Fruit fly (Drosophila melanogaster) whole organism, embryonic: ENCODE results near the gene CG1774.
A peak's percentile ranks its signal among the peaks of the same experiment; 100 is the strongest.

Source experiments
- Awh ChIP-seq: fragments of 200-800 bp; sonication (Bioruptor generic); IDR thresholded peaks from 2 replicates; pipeline ENCODE4, ENCODE4 v1.3.6; 2022; ENCODE audit warnings: missing biosample characterization, missing genetic modification characterization
- CG11085 ChIP-seq: fragments of 200-800 bp; sonication (Bioruptor generic); IDR thresholded peaks from 2 replicates; pipeline ENCODE4 v1.3.6; 2022; ENCODE audit warnings: missing biosample characterization, missing genetic modification characterization
- CG12104 ChIP-seq: fragments of 200-800 bp; sonication (Bioruptor generic); optimal IDR thresholded peaks from 3 replicates; lab custom pipeline; 2016; ENCODE audit warnings: missing biosample characterization, missing genetic modification characterization
- CG13123 ChIP-seq: fragments of 200-800 bp; sonication (Bioruptor generic); optimal IDR thresholded peaks from 2 replicates; lab custom pipeline; 2016; ENCODE audit warnings: missing biosample characterization, missing genetic modification characterization
- CG1529 ChIP-seq: fragments of 200-800 bp; sonication (Bioruptor generic); optimal IDR thresholded peaks from 3 replicates; lab custom pipeline; 2018; ENCODE audit warnings: missing biosample characterization, missing genetic modification characterization
- CG15479 ChIP-seq: fragments of 200-800 bp; sonication (Bioruptor generic); optimal IDR thresholded peaks from 3 replicates; lab custom pipeline; 2019; ENCODE audit warnings: missing biosample characterization, mild to moderate bottlenecking, missing genetic modification characterization, moderate library complexity
- CG2129 ChIP-seq: fragments of 200-800 bp; sonication (Bioruptor generic); IDR thresholded peaks from 2 replicates; pipeline ENCODE4 v1.3.6; 2022; ENCODE audit warnings: missing biosample characterization, missing genetic modification characterization; ENCODE audit not compliant: partially characterized antibody
- CG2199 ChIP-seq: fragments of 200-800 bp; sonication (Bioruptor generic); IDR thresholded peaks from 3 replicates; pipeline ENCODE4 v1.3.6; 2022; ENCODE audit warnings: missing biosample characterization, missing genetic modification characterization
- CG2889 ChIP-seq: fragments of 200-800 bp; sonication (Bioruptor generic); IDR thresholded peaks from 3 replicates; pipeline ENCODE4 v1.3.6; 2022; ENCODE audit warnings: missing biosample characterization, missing genetic modification characterization
- CG33213 ChIP-seq: fragments of 200-800 bp; sonication (Bioruptor generic); optimal IDR thresholded peaks from 3 replicates; lab custom pipeline; 2016; ENCODE audit warnings: missing biosample characterization, missing genetic modification characterization
- CG4282 ChIP-seq: fragments of 200-800 bp; sonication (Bioruptor generic); optimal IDR thresholded peaks from 2 replicates; lab custom pipeline; 2016; ENCODE audit warnings: missing biosample characterization, missing genetic modification characterization
- CG4328 ChIP-seq: fragments of 200-800 bp; sonication (Bioruptor generic); optimal IDR thresholded peaks from 3 replicates; lab custom pipeline; 2017; ENCODE audit warnings: missing biosample characterization, missing genetic modification reagents, missing genetic modification characterization
- CG6654 ChIP-seq: fragments of 200-800 bp; sonication (Bioruptor generic); optimal IDR thresholded peaks from 2 replicates; lab custom pipeline; 2017; ENCODE audit warnings: missing biosample characterization, mild to moderate bottlenecking, missing genetic modification characterization
- CG6765 ChIP-seq: fragments of 200-800 bp; sonication (Bioruptor generic); optimal IDR thresholded peaks from 3 replicates; lab custom pipeline; 2017; ENCODE audit warnings: missing biosample characterization, mild to moderate bottlenecking, missing genetic modification characterization
- CG6791 ChIP-seq: fragments of 200-800 bp; sonication (Bioruptor generic); IDR thresholded peaks from 3 replicates; pipeline ENCODE4 v1.3.6; 2022; ENCODE audit warnings: missing biosample characterization, missing genetic modification characterization; ENCODE audit not compliant: partially characterized antibody
- CG7928 ChIP-seq: fragments of 200-800 bp; sonication (Bioruptor generic); optimal IDR thresholded peaks from 2 replicates; lab custom pipeline; 2017; ENCODE audit warnings: missing biosample characterization, mild to moderate bottlenecking, missing genetic modification characterization
- Dek ChIP-seq: fragments of 200-800 bp; sonication (Bioruptor generic); optimal IDR thresholded peaks from 3 replicates; lab custom pipeline; 2019; ENCODE audit warnings: missing biosample characterization, mild to moderate bottlenecking, missing genetic modification characterization, moderate library complexity
- Dp ChIP-seq: fragments of 200-800 bp; sonication (Bioruptor generic); optimal IDR thresholded peaks from 2 replicates; lab custom pipeline; 2018; ENCODE audit warnings: missing biosample characterization, mild to moderate bottlenecking, missing genetic modification characterization, moderate library complexity
- E2f2 ChIP-seq: fragments of 200-800 bp; sonication (Bioruptor generic); IDR thresholded peaks from 2 replicates; pipeline ENCODE4 v1.3.6; 2022; ENCODE audit warnings: missing biosample characterization, missing genetic modification characterization
- Gsc ChIP-seq: fragments of 200-800 bp; sonication (Bioruptor generic); IDR thresholded peaks from 2 replicates; pipeline ENCODE4 v1.3.6; 2022; ENCODE audit warnings: missing biosample characterization, missing genetic modification characterization
- HLH3B ChIP-seq: fragments of 200-800 bp; sonication (Bioruptor generic); IDR thresholded peaks from 2 replicates; pipeline ENCODE4 v1.3.6; 2022; ENCODE audit warnings: missing biosample characterization, missing genetic modification characterization
- Hand ChIP-seq: fragments of 200-800 bp; sonication (Bioruptor generic); optimal IDR thresholded peaks from 2 replicates; lab custom pipeline; 2017; ENCODE audit warnings: mild to moderate bottlenecking, missing biosample characterization, missing genetic modification reagents, missing genetic modification characterization
- Hmr ChIP-seq: fragments of 200-800 bp; sonication (Bioruptor generic); optimal IDR thresholded peaks from 3 replicates; lab custom pipeline; 2017; ENCODE audit warnings: mild to moderate bottlenecking, missing biosample characterization, missing genetic modification reagents, missing genetic modification characterization
- Hr51 ChIP-seq, 2 experiments: fragments of 200-800 bp; sonication (Bioruptor generic); optimal IDR thresholded peaks; 2 replicates in 1 of 2; 3 replicates in 1 of 2; lab custom pipeline; 2016 to 2018; ENCODE audit warnings: missing biosample characterization in 2 of 2, missing genetic modification characterization in 2 of 2, mild to moderate bottlenecking in 1 of 2, moderate library complexity in 1 of 2
- MTF-1 ChIP-seq: fragments of 200-800 bp; sonication (Bioruptor generic); optimal IDR thresholded peaks from 2 replicates; lab custom pipeline; 2018; ENCODE audit warnings: missing biosample characterization, mild to moderate bottlenecking, missing genetic modification characterization, borderline replicate concordance
- Nf-YA ChIP-seq: fragments of 200-800 bp; sonication (Bioruptor generic); IDR thresholded peaks from 2 replicates; pipeline ENCODE4 v1.3.6; 2022; ENCODE audit warnings: missing biosample characterization, missing genetic modification characterization
- Oaz ChIP-seq: fragments of 200-800 bp; sonication (Bioruptor generic); IDR thresholded peaks from 2 replicates; pipeline ENCODE4 v1.3.6; 2022; ENCODE audit warnings: missing biosample characterization, missing genetic modification characterization
- Poxn ChIP-seq: fragments of 200-800 bp; sonication (Bioruptor generic); IDR thresholded peaks from 2 replicates; pipeline ENCODE4 v1.3.6; 2022; ENCODE audit warnings: missing biosample characterization, missing genetic modification characterization
- Side ChIP-seq: fragments of 200-800 bp; sonication (Bioruptor generic); optimal IDR thresholded peaks from 2 replicates; lab custom pipeline; 2016; ENCODE audit warnings: missing biosample characterization, missing genetic modification characterization
- Sox102F ChIP-seq: fragments of 200-800 bp; sonication (Bioruptor generic); optimal IDR thresholded peaks from 2 replicates; lab custom pipeline; 2018; ENCODE audit warnings: missing biosample characterization, mild to moderate bottlenecking, missing genetic modification characterization, moderate library complexity
- abd-A ChIP-seq: fragments of 200-800 bp; sonication (Bioruptor generic); optimal IDR thresholded peaks from 3 replicates; lab custom pipeline; 2019; ENCODE audit warnings: missing biosample characterization, mild to moderate bottlenecking, missing genetic modification characterization, moderate library complexity
- bigmax ChIP-seq: fragments of 200-800 bp; sonication (Bioruptor generic); optimal IDR thresholded peaks from 2 replicates; lab custom pipeline; 2018; ENCODE audit warnings: missing biosample characterization, mild to moderate bottlenecking, missing genetic modification characterization
- cad ChIP-seq: fragments of >200 bp; optimal IDR thresholded peaks from 2 replicates; lab custom pipeline; 2017; ENCODE audit warnings: missing biosample characterization, missing genetic modification characterization
- cas ChIP-seq: fragments of 200-800 bp; sonication (Bioruptor generic); IDR thresholded peaks from 2 replicates; pipeline ENCODE4 v1.3.6; 2022; ENCODE audit warnings: missing biosample characterization, missing genetic modification characterization
- chm ChIP-seq: fragments of 200-800 bp; sonication (Bioruptor generic); IDR thresholded peaks from 2 replicates; pipeline ENCODE4 v1.3.6; 2022; ENCODE audit warnings: missing biosample characterization, missing genetic modification characterization
- chn ChIP-seq: fragments of 200-800 bp; sonication (Bioruptor generic); optimal IDR thresholded peaks from 2 replicates; lab custom pipeline; 2016; ENCODE audit warnings: missing biosample characterization, missing genetic modification characterization
- dati ChIP-seq: fragments of 200-800 bp; sonication (Bioruptor generic); IDR thresholded peaks from 2 replicates; pipeline ENCODE4 v1.3.6; 2022; ENCODE audit warnings: missing biosample characterization, missing genetic modification characterization
- grau ChIP-seq: fragments of 200-800 bp; optimal IDR thresholded peaks from 3 replicates; lab custom pipeline; 2019; ENCODE audit warnings: missing biosample characterization, mild to moderate bottlenecking, missing genetic modification characterization, moderate library complexity
- grn ChIP-seq: fragments of 200-800 bp; sonication (Bioruptor generic); optimal IDR thresholded peaks from 3 replicates; lab custom pipeline; 2017; ENCODE audit warnings: missing biosample characterization, missing genetic modification characterization
- her ChIP-seq: fragments of 200-800 bp; sonication (Bioruptor generic); optimal IDR thresholded peaks from 2 replicates; lab custom pipeline; 2016; ENCODE audit warnings: missing biosample characterization, missing genetic modification characterization
- mam ChIP-seq: fragments of 200-800 bp; sonication (Bioruptor generic); optimal IDR thresholded peaks from 3 replicates; lab custom pipeline; 2016; ENCODE audit warnings: missing biosample characterization, missing genetic modification characterization
- nau ChIP-seq: fragments of 200-800 bp; sonication (Bioruptor generic); optimal IDR thresholded peaks from 3 replicates; lab custom pipeline; 2017; ENCODE audit warnings: missing biosample characterization, mild to moderate bottlenecking, missing genetic modification characterization, missing genetic modification reagents
- oc ChIP-seq: fragments of 200-800 bp; sonication (Bioruptor generic); optimal IDR thresholded peaks from 2 replicates; lab custom pipeline; 2018; ENCODE audit warnings: missing biosample characterization, mild to moderate bottlenecking, missing genetic modification characterization, moderate library complexity
- org-1 ChIP-seq: fragments of 200-800 bp; sonication (Bioruptor generic); optimal IDR thresholded peaks from 2 replicates; lab custom pipeline; 2017; ENCODE audit warnings: missing biosample characterization, missing genetic modification characterization
- p53 ChIP-seq: fragments of 200-800 bp; sonication (Bioruptor generic); optimal IDR thresholded peaks from 2 replicates; lab custom pipeline; 2016; ENCODE audit warnings: missing biosample characterization, missing genetic modification characterization
- psq ChIP-seq: fragments of 200-800 bp; sonication (Bioruptor generic); optimal IDR thresholded peaks from 2 replicates; lab custom pipeline; 2017; ENCODE audit warnings: missing biosample characterization, missing genetic modification characterization
- salm ChIP-seq: fragments of 200-800 bp; sonication (Bioruptor generic); optimal IDR thresholded peaks from 2 replicates; lab custom pipeline; 2018; ENCODE audit warnings: missing biosample characterization, mild to moderate bottlenecking, missing genetic modification characterization
- seq ChIP-seq: fragments of 200-800 bp; sonication (Bioruptor generic); IDR thresholded peaks from 2 replicates; pipeline ENCODE4 v1.3.6; 2022; ENCODE audit warnings: missing biosample characterization, missing genetic modification characterization
- sr ChIP-seq: fragments of 200-800 bp; sonication (Bioruptor generic); IDR thresholded peaks from 3 replicates; pipeline ENCODE4 v1.3.6; 2022; ENCODE audit warnings: missing biosample characterization, missing genetic modification characterization
- tx ChIP-seq: fragments of 200-800 bp; sonication (Bioruptor generic); optimal IDR thresholded peaks from 2 replicates; lab custom pipeline; 2016; ENCODE audit warnings: missing biosample characterization, missing genetic modification characterization
- vnd ChIP-seq: fragments of 200-800 bp; sonication (Bioruptor generic); IDR thresholded peaks from 3 replicates; pipeline ENCODE4 v1.3.6; 2022; ENCODE audit warnings: missing biosample characterization, missing genetic modification characterization; ENCODE audit not compliant: partially characterized antibody

CG1774 gene

DNA sequence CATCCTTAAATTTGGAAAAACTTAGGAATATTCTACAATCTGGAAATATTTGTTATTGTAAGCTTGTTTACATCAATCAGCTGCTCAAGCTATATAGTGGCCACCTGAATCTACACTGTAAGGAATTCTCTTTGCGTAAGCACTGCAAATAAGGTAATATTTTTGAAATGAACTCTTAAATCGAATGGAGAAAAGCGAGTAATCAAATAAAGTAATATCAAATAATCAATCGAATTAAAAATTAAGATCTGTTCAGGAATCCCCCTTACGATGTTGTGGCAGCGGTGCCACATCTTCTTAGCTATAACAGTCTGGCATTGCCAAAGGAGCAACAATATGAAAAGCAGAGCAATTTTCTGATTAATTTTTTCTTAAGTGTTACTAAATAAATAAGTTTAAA, 23.4 kb downstream of the CG1774 start, which contains the start of the genes Mnat9 and CG1792 (continued):
- TF ChIP-seq her (GFP tag; lab: Kevin White, UChicago) (peak; percentile 96), CG11085 (GFP tag; lab: Robert Waterston, UW) (peak; percentile 99), org-1 (GFP tag; lab: Kevin White, UChicago) (peak; percentile 93), tx (GFP tag; lab: Kevin White, UChicago) (peak; percentile 99), psq (peak; percentile 94), sr (GFP tag; lab: Robert Waterston, UW) (peak; percentile 98), Hmr (GFP tag; lab: Kevin White, UChicago) (peak; percentile 98), Sox102F (GFP tag; lab: Kevin White, UChicago) (peak; percentile 99), CG33213 (peak; percentile 99), CG4282 (peak; percentile 97), Nf-YA (GFP tag; lab: Robert Waterston, UW) (peak; percentile 98), seq (peak; percentile 98), CG6791 (no peak), Oaz (GFP tag; lab: Robert Waterston, UW) (peak; percentile 99), Hand (GFP tag; lab: Kevin White, UChicago) (peak; percentile 91), p53 (GFP tag; lab: Kevin White, UChicago) (peak; percentile 96), nau (peak; percentile 97), grau (tag; lab: Kevin White, UChicago) (peak; percentile 96), Side (GFP tag; lab: Kevin White, UChicago) (peak; percentile 97), cad (GFP tag; lab: Kevin White, UChicago) (no peak), CG13123 (GFP tag; lab: Kevin White, UChicago) (peak; percentile 97), MTF-1 (GFP tag; lab: Kevin White, UChicago) (peak; percentile 97), CG4328 (GFP tag; lab: Kevin White, UChicago) (peak; percentile 89), abd-A (tag; lab: Kevin White, UChicago) (no peak), E2f2 (GFP tag; lab: Robert Waterston, UW) (peak; percentile 86), grn (GFP tag; lab: Kevin White, UChicago) (peak; percentile 83), CG6765 (peak; percentile 95), Gsc (GFP tag; lab: Robert Waterston, UW) (peak; percentile 96), Poxn (GFP tag; lab: Robert Waterston, UW) (peak; percentile 96), vnd (no peak), CG2129 (GFP tag; lab: Robert Waterston, UW) (no peak), Awh (GFP tag; lab: Robert Waterston, UW) (peak; percentile 99), CG7928 (GFP tag; lab: Kevin White, UChicago) (peak; percentile 80), CG1529 (GFP tag; lab: Kevin White, UChicago) (peak; percentile 95), HLH3B (peak; percentile 99), chm (GFP tag; lab: Robert Waterston, UW) (peak; percentile 99), CG2199 (peak; percentile 99), oc (peak; percentile 98), dati (peak; percentile 99), Dek (peak; percentile 98), CG12104 (GFP tag; lab: Kevin White, UChicago) (peak; percentile 98), Dp (GFP tag; lab: Kevin White, UChicago) (peak; percentile 47), bigmax (GFP tag; lab: Kevin White, UChicago) (peak; percentile 78), CG15479 (peak; percentile 14), salm (tag; lab: Kevin White, UChicago) (peak; percentile 94), CG2889 (GFP tag; lab: Robert Waterston, UW) (peak; percentile 99), chn (GFP tag; lab: Kevin White, UChicago) (peak; percentile 99), cas (peak; percentile 98), CG6654 (GFP tag; lab: Kevin White, UChicago) (peak; percentile 88), mam (GFP tag; lab: Kevin White, UChicago) (peak; percentile 99), Hr51 (GFP tag; optimal IDR thresholded peaks at IDR 0.05; lab: Kevin White, UChicago) (peak; percentile 98)
